Fruit fly (Drosophila melanogaster): ENCODE measurements around the gene CG12054.

The CG12054 gene

DNA sequence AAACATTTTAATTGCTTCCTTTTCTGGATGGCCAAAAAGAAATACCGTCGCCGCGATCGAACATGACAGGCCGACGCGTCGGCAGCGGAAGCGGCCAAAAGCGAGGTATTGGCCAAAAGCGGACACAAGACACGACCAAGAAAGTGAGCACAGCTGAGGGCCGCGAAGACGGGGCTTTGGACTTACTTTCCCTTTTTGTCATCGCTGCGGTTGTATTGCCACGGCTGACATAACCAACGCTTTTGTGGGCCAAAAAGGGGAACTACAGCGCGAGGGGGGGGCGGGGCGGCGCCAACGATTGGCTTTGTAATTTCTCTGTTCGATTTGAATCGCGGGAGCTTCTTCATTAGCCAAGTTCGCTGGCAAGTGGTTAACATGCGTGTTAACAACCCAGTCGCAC lies 25.3 kb downstream of the CG12054 start:
- no peak for TF ChIP-seq jim (GFP tag; optimal IDR thresholded peaks at IDR 0.05)
- TF ChIP-seq Dfd (GFP tag; optimal IDR thresholded peaks at IDR 0.05) = no peak
- no peak for TF ChIP-seq dl (GFP tag; optimal IDR thresholded peaks at IDR 0.05; ENCODE audit: insufficient read depth in 1 of 2, partially characterized antibody in 2 of 2)
- no peak for TF ChIP-seq Vsx2 (GFP tag; optimal IDR thresholded peaks at IDR 0.05; ENCODE audit: partially characterized antibody)
- no peak for TF ChIP-seq lola (GFP tag; optimal IDR thresholded peaks at IDR 0.05)
- no peak for TF ChIP-seq pan (optimal IDR thresholded peaks at IDR 0.05)
- no peak for TF ChIP-seq usp (GFP tag; optimal IDR thresholded peaks at IDR 0.05)
- no peak for TF ChIP-seq psq (GFP tag; optimal IDR thresholded peaks at IDR 0.05)
- TF ChIP-seq Dif (GFP tag; optimal IDR thresholded peaks at IDR 0.05; ENCODE audit: partially characterized antibody) = no peak
- TF ChIP-seq Sp1 (GFP tag; optimal IDR thresholded peaks at IDR 0.05) = no peak
- TF ChIP-seq Jra (GFP tag; optimal IDR thresholded peaks at IDR 0.05) = no peak

DNA sequence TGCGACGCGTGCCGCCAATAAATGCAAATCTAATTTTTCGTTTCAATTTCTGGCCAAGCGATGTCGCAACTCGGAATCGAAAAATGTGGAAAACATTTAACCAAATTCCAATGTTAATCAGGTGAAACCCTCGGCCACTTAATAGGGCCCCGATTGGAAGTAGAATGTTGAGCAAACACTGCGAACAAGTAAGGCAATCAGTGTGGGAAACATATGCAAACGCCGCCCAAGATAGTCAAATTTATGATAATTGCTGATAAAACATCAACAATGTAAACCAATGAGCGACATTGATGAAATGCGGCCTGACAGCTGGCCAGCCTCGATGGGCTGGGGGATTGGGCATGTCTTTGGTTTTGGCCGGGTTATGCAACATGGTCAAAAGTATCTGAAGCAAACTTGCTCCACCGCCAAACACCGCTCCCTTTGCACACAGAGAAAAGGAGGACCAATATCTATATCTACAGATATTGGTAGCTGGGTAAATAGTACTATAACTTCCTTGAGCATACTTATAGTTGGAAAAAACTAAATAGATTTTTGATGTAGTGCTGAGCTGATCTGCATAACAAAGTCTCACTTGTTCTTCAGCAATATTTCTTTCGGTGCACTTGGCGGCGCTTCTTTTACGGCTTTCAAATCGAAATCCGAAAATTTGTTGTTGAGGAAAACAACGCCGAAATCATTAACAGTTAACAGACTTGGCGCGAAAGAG lies 26.9 kb downstream of the CG12054 start:
- TF ChIP-seq fru (GFP tag; optimal IDR thresholded peaks at IDR 0.05) (peak; percentile 37), N (GFP tag; optimal IDR thresholded peaks at IDR 0.05) (no peak), HLH106 (tag; optimal IDR thresholded peaks at IDR 0.05) (peak; percentile 29), dmrt93B (GFP tag; optimal IDR thresholded peaks at IDR 0.05) (no peak), woc (GFP tag; optimal IDR thresholded peaks at IDR 0.05) (no peak), foxo (GFP tag; optimal IDR thresholded peaks at IDR 0.05) (peak in 1 of 2 experiments; percentile 15), sv (GFP tag; optimal IDR thresholded peaks at IDR 0.05) (peak; percentile 21), dl (GFP tag; optimal IDR thresholded peaks at IDR 0.05; ENCODE audit: insufficient read depth in 1 of 2, partially characterized antibody in 2 of 2) (no peak), h (GFP tag; optimal IDR thresholded peaks at IDR 0.05) (peak; percentile 13), Vsx2 (GFP tag; optimal IDR thresholded peaks at IDR 0.05; ENCODE audit: partially characterized antibody) (no peak)

DNA sequence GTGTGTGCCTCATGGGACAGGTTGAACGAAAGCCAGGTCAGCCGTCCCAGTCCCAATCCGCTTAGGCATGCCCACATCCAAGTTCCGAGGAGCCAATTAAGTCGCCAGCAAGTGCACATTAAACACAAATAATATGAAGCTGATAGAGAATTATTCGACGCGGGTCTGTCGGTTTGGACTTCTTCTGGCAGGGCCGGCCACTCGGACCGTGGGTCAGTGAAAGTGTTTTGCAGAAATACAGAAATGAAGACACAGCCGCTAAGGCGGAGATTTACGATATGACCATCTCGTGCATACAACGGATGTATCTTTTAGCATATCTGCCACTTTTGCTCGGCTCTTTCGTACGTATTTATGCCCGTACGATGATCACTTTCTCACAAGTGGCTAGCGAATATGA lies 27.7 kb downstream of the CG12054 start:
- TF ChIP-seq Vsx2 (GFP tag; optimal IDR thresholded peaks at IDR 0.05; ENCODE audit: partially characterized antibody) (no peak), Hr83 (GFP tag; optimal IDR thresholded peaks at IDR 0.05; ENCODE audit: poor library complexity, severe bottlenecking) (no peak), h (GFP tag; optimal IDR thresholded peaks at IDR 0.05) (no peak), dl (GFP tag; optimal IDR thresholded peaks at IDR 0.05; ENCODE audit: insufficient read depth in 1 of 2, partially characterized antibody in 2 of 2) (no peak), Abd-B (GFP tag; optimal IDR thresholded peaks at IDR 0.05) (no peak), Mio (GFP tag; optimal IDR thresholded peaks at IDR 0.05) (no peak), usp (GFP tag; optimal IDR thresholded peaks at IDR 0.05) (no peak), Rel (GFP tag; optimal IDR thresholded peaks at IDR 0.05) (no peak), Rel (tag; optimal IDR thresholded peaks at IDR 0.05) (no peak), pan (optimal IDR thresholded peaks at IDR 0.05) (no peak), HLH106 (tag; optimal IDR thresholded peaks at IDR 0.05) (no peak), woc (GFP tag; optimal IDR thresholded peaks at IDR 0.05) (no peak), N (GFP tag; optimal IDR thresholded peaks at IDR 0.05) (no peak), Myc (optimal IDR thresholded peaks at IDR 0.05) (no peak), Hr78 (GFP tag; optimal IDR thresholded peaks at IDR 0.05) (no peak), foxo (GFP tag; optimal IDR thresholded peaks at IDR 0.05) (no peak), CG9705 (GFP tag; optimal IDR thresholded peaks at IDR 0.05) (no peak), psq (GFP tag; optimal IDR thresholded peaks at IDR 0.05) (no peak)

DNA sequence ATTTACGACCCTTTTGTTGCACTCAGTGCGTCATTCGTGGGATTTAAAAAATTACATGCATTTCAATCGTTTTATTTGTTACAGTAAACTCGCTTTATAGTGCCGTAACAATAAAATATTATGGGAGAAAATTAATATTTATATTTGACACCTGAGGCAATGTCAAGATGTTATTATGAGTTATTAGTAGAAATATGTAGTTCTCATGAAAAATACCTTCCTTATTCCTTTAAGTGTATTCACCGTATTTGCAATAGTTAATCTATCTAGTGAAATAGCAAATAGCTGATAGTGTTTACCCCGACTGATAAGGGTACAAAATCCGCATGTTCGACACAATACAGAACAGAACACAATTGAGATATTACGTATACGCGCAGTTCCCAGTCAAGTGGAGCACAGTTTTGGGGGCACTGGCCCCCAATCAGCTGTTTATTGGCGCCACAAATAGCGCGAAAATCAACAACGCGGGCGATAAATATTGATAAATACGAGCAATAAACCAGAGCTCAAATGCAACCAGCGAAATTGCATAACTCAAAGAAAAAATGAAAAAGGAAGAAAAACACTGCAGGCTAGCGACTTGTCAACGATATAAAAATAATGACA lies 30.0 kb downstream of the CG12054 start:
- TF ChIP-seq Jra (GFP tag; optimal IDR thresholded peaks at IDR 0.05) (no peak), Abd-B (GFP tag; optimal IDR thresholded peaks at IDR 0.05) (no peak), GATAd (GFP tag; optimal IDR thresholded peaks at IDR 0.05) (no peak), CrebA (GFP tag; optimal IDR thresholded peaks at IDR 0.05; ENCODE audit: borderline replicate concordance) (no peak), h (GFP tag; optimal IDR thresholded peaks at IDR 0.05) (no peak)

DNA sequence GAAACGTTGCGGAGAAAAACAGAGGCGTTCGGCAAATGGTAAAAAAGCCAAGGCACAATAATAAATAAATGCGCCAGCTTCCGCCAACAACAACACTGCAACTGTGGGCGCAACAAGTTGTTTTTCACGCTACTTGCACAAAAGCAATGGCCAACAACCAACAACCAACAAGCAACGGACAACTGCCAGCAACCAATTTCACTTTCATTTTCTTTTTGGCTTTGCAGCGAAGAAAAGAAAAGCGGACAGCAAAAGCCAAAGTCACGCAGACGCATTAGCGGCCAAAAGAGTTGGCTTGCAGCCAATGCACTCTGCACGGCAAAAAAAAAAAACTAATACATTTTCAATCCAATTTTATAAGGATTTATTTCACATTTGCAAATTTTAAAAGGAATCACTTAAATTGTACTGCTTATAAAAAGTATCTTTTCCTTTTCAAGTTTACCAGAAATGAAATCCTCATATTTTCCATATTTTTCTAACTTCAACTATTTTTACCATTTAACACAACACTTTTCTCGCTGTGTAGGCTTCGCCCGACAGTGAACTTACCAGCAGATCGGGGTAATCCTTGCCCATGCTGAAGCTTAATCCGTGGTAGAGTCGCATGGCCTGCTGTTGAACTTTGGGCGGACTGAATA lies 30.7 kb downstream of the CG12054 start:
- TF ChIP-seq CG32264 (GFP tag; optimal IDR thresholded peaks at IDR 0.05) (no peak), CG9705 (GFP tag; optimal IDR thresholded peaks at IDR 0.05) (no peak), CrebA (GFP tag; optimal IDR thresholded peaks at IDR 0.05; ENCODE audit: borderline replicate concordance) (no peak), dl (GFP tag; optimal IDR thresholded peaks at IDR 0.05; ENCODE audit: insufficient read depth in 1 of 2, partially characterized antibody in 2 of 2) (no peak), Dfd (GFP tag; optimal IDR thresholded peaks at IDR 0.05) (no peak), pan (optimal IDR thresholded peaks at IDR 0.05) (no peak)

Data from whole organism, wandering third instar larva.